Fruit fly (Drosophila melanogaster) whole organism, wandering third instar larva: ENCODE data around the gene GABA-B-R1.

Experiments
- CG32264 ChIP-seq: fragments of 200-800 bp; sonication (Bioruptor generic); optimal IDR thresholded peaks from 2 replicates; lab custom pipeline; 2016; ENCODE audit warnings: missing biosample characterization, missing genetic modification characterization
- CG9705 ChIP-seq: fragments of 200-800 bp; sonication (Bioruptor generic); optimal IDR thresholded peaks from 2 replicates; lab custom pipeline; 2018; ENCODE audit warnings: missing biosample characterization, mild to moderate bottlenecking, missing genetic modification characterization
- Dfd ChIP-seq: fragments of >200 bp; optimal IDR thresholded peaks from 2 replicates; lab custom pipeline; 2017; ENCODE audit warnings: missing biosample characterization, missing genetic modification characterization
- Dif ChIP-seq: fragments of 200-275, 200-300 bp; sonication (Bioruptor generic); optimal IDR thresholded peaks from 2 replicates; lab custom pipeline; 2018; ENCODE audit warnings: missing biosample characterization, missing genetic modification characterization; ENCODE audit not compliant: partially characterized antibody
- GATAd ChIP-seq: sonication (Bioruptor generic); optimal IDR thresholded peaks from 2 replicates; lab custom pipeline; 2016; ENCODE audit warnings: missing biosample characterization, missing genetic modification characterization
- HLH106 ChIP-seq: fragments of 200-800 bp; optimal IDR thresholded peaks from 3 replicates; lab custom pipeline; 2019; ENCODE audit warnings: missing biosample characterization, mild to moderate bottlenecking, missing genetic modification characterization, moderate library complexity
- Hnf4 ChIP-seq: fragments of 200-800 bp; sonication (Bioruptor generic); optimal IDR thresholded peaks from 2 replicates; lab custom pipeline; 2016; ENCODE audit warnings: missing biosample characterization, mild to moderate bottlenecking, missing genetic modification characterization
- Hr83 ChIP-seq: fragments of 200-300 bp; sonication (Bioruptor generic); optimal IDR thresholded peaks from 2 replicates; lab custom pipeline; 2016; ENCODE audit warnings: missing biosample characterization, mild to moderate bottlenecking, missing genetic modification characterization, moderate library complexity; ENCODE audit not compliant: poor library complexity, severe bottlenecking
- Jra ChIP-seq: sonication (Bioruptor generic); optimal IDR thresholded peaks from 2 replicates; lab custom pipeline; 2016; ENCODE audit warnings: missing biosample characterization, missing genetic modification characterization
- OdsH ChIP-seq: fragments of 200-800 bp; sonication (Bioruptor generic); optimal IDR thresholded peaks from 2 replicates; lab custom pipeline; 2016; ENCODE audit warnings: missing biosample characterization, mild to moderate bottlenecking, missing genetic modification characterization
- Rel ChIP-seq, 2 experiments: fragments of 200-800 bp; sonication (Bioruptor generic) in 1 of 2; optimal IDR thresholded peaks; 2 replicates in 1 of 2; 3 replicates in 1 of 2; lab custom pipeline; 2016 to 2019; ENCODE audit warnings: mild to moderate bottlenecking in 2 of 2, missing biosample characterization in 2 of 2, missing genetic modification characterization in 2 of 2, moderate library complexity in 1 of 2
- Sp1 ChIP-seq: fragments of 200-800 bp; sonication (Bioruptor generic); optimal IDR thresholded peaks from 3 replicates; lab custom pipeline; 2019; ENCODE audit warnings: missing biosample characterization, mild to moderate bottlenecking, missing genetic modification characterization, moderate library complexity
- Vsx2 ChIP-seq: fragments of 200-300, 225-300 bp; sonication (Bioruptor generic); optimal IDR thresholded peaks from 2 replicates; lab custom pipeline; 2018; ENCODE audit warnings: missing biosample characterization, missing genetic modification characterization; ENCODE audit not compliant: partially characterized antibody
- br ChIP-seq: fragments of 200-800 bp; sonication (Bioruptor generic); optimal IDR thresholded peaks from 2 replicates; lab custom pipeline; 2016; ENCODE audit warnings: missing biosample characterization, missing genetic modification characterization
- brk ChIP-seq: fragments of 200-800 bp; sonication (Bioruptor generic); optimal IDR thresholded peaks from 2 replicates; lab custom pipeline; 2016; ENCODE audit warnings: missing biosample characterization, mild to moderate bottlenecking, missing genetic modification characterization
- dl ChIP-seq, 2 experiments: fragments of 175-275, 200-275 bp in 1 of 2; fragments of 200-275 bp in 1 of 2; sonication (Bioruptor generic); optimal IDR thresholded peaks; lab custom pipeline; 2018; ENCODE audit warnings: mild to moderate bottlenecking in 2 of 2, missing biosample characterization in 2 of 2, missing genetic modification characterization in 2 of 2, moderate library complexity in 2 of 2; ENCODE audit not compliant: partially characterized antibody in 2 of 2, insufficient read depth in 1 of 2
- dmrt93B ChIP-seq: fragments of 200-800 bp; sonication (Bioruptor generic); optimal IDR thresholded peaks from 2 replicates; lab custom pipeline; 2018; ENCODE audit warnings: missing biosample characterization, mild to moderate bottlenecking, missing genetic modification characterization
- dsf ChIP-seq: sonication (Bioruptor generic); optimal IDR thresholded peaks from 2 replicates; lab custom pipeline; 2016; ENCODE audit warnings: missing biosample characterization, missing genetic modification characterization, borderline replicate concordance
- ey ChIP-seq: fragments of 200-800 bp; sonication (Bioruptor generic); optimal IDR thresholded peaks from 2 replicates; lab custom pipeline; 2016; ENCODE audit warnings: missing biosample characterization, missing genetic modification characterization
- foxo ChIP-seq, 2 experiments: fragments of 200-800 bp; sonication (Bioruptor generic); optimal IDR thresholded peaks; 2 replicates in 1 of 2; 3 replicates in 1 of 2; lab custom pipeline; 2016 to 2017; ENCODE audit warnings: missing biosample characterization in 2 of 2, missing genetic modification characterization in 2 of 2
- fru ChIP-seq: fragments of 200-800 bp; sonication (Bioruptor generic); optimal IDR thresholded peaks from 3 replicates; lab custom pipeline; 2016; ENCODE audit warnings: missing biosample characterization, mild to moderate bottlenecking, missing genetic modification characterization
- h ChIP-seq: fragments of 200-800 bp; sonication (Bioruptor generic); optimal IDR thresholded peaks from 3 replicates; lab custom pipeline; 2016; ENCODE audit warnings: missing biosample characterization, mild to moderate bottlenecking, missing genetic modification characterization
- jim ChIP-seq: fragments of 175-275, 200-325 bp; sonication (Bioruptor generic); optimal IDR thresholded peaks from 2 replicates; lab custom pipeline; 2016; ENCODE audit warnings: missing biosample characterization, mild to moderate bottlenecking, missing genetic modification characterization
- lola ChIP-seq: fragments of >200 bp; optimal IDR thresholded peaks from 2 replicates; lab custom pipeline; 2017; ENCODE audit warnings: missing biosample characterization, missing genetic modification characterization
- pan ChIP-seq: fragments of >200 bp; optimal IDR thresholded peaks from 2 replicates; lab custom pipeline; 2017
- psq ChIP-seq: fragments of 200-800 bp; sonication (Bioruptor generic); optimal IDR thresholded peaks from 3 replicates; lab custom pipeline; 2017; ENCODE audit warnings: missing biosample characterization, mild to moderate bottlenecking, missing genetic modification characterization, moderate library complexity
- rgr ChIP-seq: fragments of 200-800 bp; sonication (Bioruptor generic); optimal IDR thresholded peaks from 3 replicates; lab custom pipeline; 2016; ENCODE audit warnings: missing biosample characterization, mild to moderate bottlenecking, missing genetic modification characterization
- sage ChIP-seq: fragments of 200-800 bp; sonication (Bioruptor generic); optimal IDR thresholded peaks from 2 replicates; lab custom pipeline; 2016; ENCODE audit warnings: missing biosample characterization, mild to moderate bottlenecking, missing genetic modification characterization
- sv ChIP-seq: fragments of 200-800 bp; sonication (Bioruptor generic); optimal IDR thresholded peaks from 3 replicates; lab custom pipeline; 2016; ENCODE audit warnings: missing biosample characterization, missing genetic modification characterization
- tai ChIP-seq: sonication (Bioruptor generic); optimal IDR thresholded peaks from 2 replicates; lab custom pipeline; 2016; ENCODE audit warnings: missing biosample characterization, missing genetic modification characterization
- usp ChIP-seq: fragments of >200 bp; optimal IDR thresholded peaks from 2 replicates; lab custom pipeline; 2017; ENCODE audit warnings: missing biosample characterization, missing genetic modification characterization
- woc ChIP-seq: sonication (Bioruptor generic); optimal IDR thresholded peaks from 2 replicates; lab custom pipeline; 2016; ENCODE audit warnings: missing biosample characterization, mild to moderate bottlenecking, missing genetic modification characterization

The GABA-B-R1 gene

DNA sequence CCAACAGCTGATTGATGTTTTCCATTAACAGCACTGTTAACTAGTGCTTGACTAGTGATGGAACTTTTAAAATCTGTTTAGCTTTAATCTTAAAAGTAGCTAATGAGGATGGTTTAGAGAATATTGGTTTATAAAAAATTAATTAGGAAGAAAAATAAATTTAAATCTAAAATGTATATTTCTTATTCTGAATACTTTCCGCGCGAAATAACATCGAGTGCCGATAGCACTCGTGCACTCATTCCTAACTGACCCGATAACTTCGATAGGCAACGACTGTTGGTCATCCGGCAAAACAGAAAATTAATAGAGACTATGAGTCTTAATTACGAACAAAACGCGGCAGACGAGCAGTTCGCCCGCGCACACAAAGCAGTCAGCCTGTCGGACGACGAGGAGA is 6.4 kb upstream of the GABA-B-R1 start, which contains the start of the genes THG and Rnmt:
THG (minus strand) TSS at position 22 of the 400 bp plus-strand sequence.
Rnmt (plus strand) TSS at position 237 of the 400 bp plus-strand sequence.
- TF ChIP-seq sage (GFP tag; lab: Kevin White, UChicago): peak; percentile 49
- TF ChIP-seq foxo (GFP tag; optimal IDR thresholded peaks at IDR 0.05; lab: Kevin White, UChicago): peak in 1 of 2 experiments; percentile 87
- TF ChIP-seq tai: no peak
- TF ChIP-seq Jra (GFP tag; lab: Kevin White, UChicago): peak; percentile 57
- no peak for TF ChIP-seq Vsx2
- peak; percentile 72 for TF ChIP-seq psq (GFP tag; lab: Kevin White, UChicago)
- peak; percentile 83 for TF ChIP-seq OdsH (GFP tag; lab: Kevin White, UChicago)
- TF ChIP-seq Rel (GFP tag; optimal IDR thresholded peaks at IDR 0.05; lab: Kevin White, UChicago): no peak
- TF ChIP-seq Rel (tag; optimal IDR thresholded peaks at IDR 0.05; lab: Kevin White, UChicago): peak; percentile 22
- TF ChIP-seq dsf (GFP tag; lab: Kevin White, UChicago): peak; percentile 57
- TF ChIP-seq HLH106 (tag; lab: Kevin White, UChicago): peak; percentile 83
- peak; percentile 65 for TF ChIP-seq br (GFP tag; lab: Kevin White, UChicago)
- TF ChIP-seq brk (GFP tag; lab: Kevin White, UChicago): no peak
- TF ChIP-seq Sp1 (GFP tag; lab: Kevin White, UChicago): peak; percentile 73
- no peak for TF ChIP-seq lola (GFP tag; lab: Kevin White, UChicago)
- TF ChIP-seq fru (GFP tag; lab: Kevin White, UChicago): peak; percentile 77
- TF ChIP-seq Hr83 (GFP tag; lab: Kevin White, UChicago): peak; percentile 43
- peak; percentile 82 for TF ChIP-seq sv
- peak; percentile 66 for TF ChIP-seq woc (GFP tag; lab: Kevin White, UChicago)
- TF ChIP-seq ey (GFP tag; lab: Kevin White, UChicago): peak; percentile 74
- TF ChIP-seq dmrt93B (GFP tag; lab: Kevin White, UChicago): no peak
- peak; percentile 61 for TF ChIP-seq CG9705 (GFP tag; lab: Kevin White, UChicago)
- no peak for TF ChIP-seq Hnf4 (GFP tag; lab: Kevin White, UChicago)
- TF ChIP-seq Dif (GFP tag; lab: Kevin White, UChicago): no peak
- peak; percentile 89 for TF ChIP-seq rgr (GFP tag; lab: Kevin White, UChicago)
- peak; percentile 87 for TF ChIP-seq h (GFP tag; lab: Kevin White, UChicago)
- peak; percentile 56 for TF ChIP-seq GATAd (GFP tag; lab: Kevin White, UChicago)

DNA sequence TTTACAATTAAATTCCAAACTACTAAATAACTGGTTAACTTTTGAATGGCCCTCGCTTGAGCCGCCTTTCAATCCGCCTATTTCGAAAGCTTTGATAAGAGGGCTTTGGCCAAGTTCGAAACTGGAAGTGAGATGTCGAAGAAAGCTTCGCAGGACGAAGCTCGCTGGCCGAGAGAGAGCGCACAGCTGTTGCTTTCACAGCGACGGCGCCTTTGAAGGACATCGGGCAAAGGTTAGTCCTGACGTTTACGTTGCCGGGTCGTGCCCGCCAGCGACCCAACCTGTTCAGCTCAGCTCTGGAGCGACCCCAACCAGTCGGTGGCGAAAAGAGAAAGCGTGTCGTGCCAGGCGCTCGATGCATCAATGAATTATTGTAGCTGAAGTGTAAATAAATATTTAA is 4.4 kb upstream of the GABA-B-R1 start:
- TF ChIP-seq dmrt93B (GFP tag; lab: Kevin White, UChicago) (no peak), jim (GFP tag; lab: Kevin White, UChicago) (no peak)

DNA sequence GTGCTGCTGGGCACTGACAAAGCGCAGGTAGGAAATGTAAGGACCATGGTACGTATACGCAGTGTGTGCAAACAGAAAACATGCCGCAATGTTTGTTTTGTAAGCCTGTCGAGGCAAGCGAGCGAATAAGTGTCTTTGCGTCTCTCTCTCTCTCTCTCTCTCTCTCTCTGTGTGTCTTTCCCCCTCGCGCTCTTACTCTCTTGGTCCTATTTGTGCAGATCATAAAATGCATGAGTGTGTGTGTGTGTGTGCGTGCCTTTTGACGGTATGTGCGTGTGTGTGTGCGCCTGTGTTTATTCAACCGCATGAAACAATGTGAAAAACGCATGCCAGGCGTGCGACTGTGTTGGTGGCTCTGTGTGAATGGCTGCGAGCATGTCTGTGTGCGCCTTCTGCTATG is 2.6 kb upstream of the GABA-B-R1 start:
- TF ChIP-seq Dfd (GFP tag; lab: Kevin White, UChicago) (peak; percentile 42), dsf (GFP tag; lab: Kevin White, UChicago) (no peak)

- TF ChIP-seq OdsH (GFP tag; lab: Kevin White, UChicago): no peak
- TF ChIP-seq Dfd (GFP tag; lab: Kevin White, UChicago): no peak
- no peak for TF ChIP-seq dl (GFP tag; optimal IDR thresholded peaks at IDR 0.05; lab: Kevin White, UChicago; ENCODE audit: insufficient read depth in 1 of 2, partially characterized antibody in 2 of 2)
- no peak for TF ChIP-seq brk (GFP tag; lab: Kevin White, UChicago)
- no peak for TF ChIP-seq rgr (GFP tag; lab: Kevin White, UChicago)
- TF ChIP-seq dmrt93B (GFP tag; lab: Kevin White, UChicago): no peak
- TF ChIP-seq pan (lab: Kevin White, UChicago): no peak
- no peak for TF ChIP-seq Jra (GFP tag; lab: Kevin White, UChicago)
- no peak for TF ChIP-seq Dif (GFP tag; lab: Kevin White, UChicago)
- no peak for TF ChIP-seq sage (GFP tag; lab: Kevin White, UChicago)
- TF ChIP-seq usp: no peak
- TF ChIP-seq foxo (GFP tag; optimal IDR thresholded peaks at IDR 0.05; lab: Kevin White, UChicago): no peak
- TF ChIP-seq h (GFP tag; lab: Kevin White, UChicago): no peak
- TF ChIP-seq jim (GFP tag; lab: Kevin White, UChicago): no peak
- TF ChIP-seq CG32264: no peak
- no peak for TF ChIP-seq Hnf4 (GFP tag; lab: Kevin White, UChicago)
- TF ChIP-seq CG9705 (GFP tag; lab: Kevin White, UChicago): no peak
These were observed 10.5 kb downstream of the GABA-B-R1 start, which contains the start of gene CG33310 for dm6 chr2L:15026582-15026981. Gene CG33310 (plus strand): TSS chr2L:15026882.
